Worm (Caenorhabditis elegans): Measurements from ENCODE around the gene spp-6.
A peak's percentile ranks its signal among the peaks of the same experiment; 100 is the strongest.

ce11 chrX:7305520-7306186 is 11.5 kb upstream of the spp-6 start, which contains the start of gene sur-5:
- TF ChIP-seq lin-13 (GFP tag; optimal IDR thresholded peaks at IDR 0.05) (no peak), dve-1 (tag; optimal IDR thresholded peaks at IDR 0.05; ENCODE audit: insufficient read depth) (peak; percentile 74), zag-1 (tag; optimal IDR thresholded peaks at IDR 0.05) (no peak), ama-1 (optimal IDR thresholded peaks at IDR 0.05) (no peak), lsy-2 (tag; optimal IDR thresholded peaks at IDR 0.05) (no peak), mxl-3 (GFP tag; optimal IDR thresholded peaks at IDR 0.05) (peak; percentile 62), unc-62 (GFP tag; optimal IDR thresholded peaks at IDR 0.05 in 1 of 2) (no peak), unc-62 (tag; optimal IDR thresholded peaks at IDR 0.05) (no peak), ctbp-1 (GFP tag; IDR thresholded peaks at IDR 0.05) (no peak), vab-7 (GFP tag; IDR thresholded peaks at IDR 0.05) (no peak), ztf-7 (tag; optimal IDR thresholded peaks at IDR 0.05) (no peak), daf-8 (GFP tag; IDR thresholded peaks at IDR 0.05) (no peak), jun-1 (tag; optimal IDR thresholded peaks at IDR 0.05) (no peak), nhr-76 (tag; optimal IDR thresholded peaks at IDR 0.05) (no peak)
